Fruit fly (Drosophila melanogaster) whole organism, prepupa: ENCODE data around the gene CG32295.
A peak's percentile ranks its signal among the peaks of the same experiment; 100 is the strongest.

Experiments
- Blimp-1 ChIP-seq: fragments of 200-800 bp; sonication (Bioruptor generic); optimal IDR thresholded peaks from 3 replicates; lab custom pipeline; 2017; ENCODE audit warnings: missing biosample characterization, missing genetic modification characterization, mild to moderate bottlenecking, moderate library complexity, missing genetic modification reagents
- CG10631 ChIP-seq: fragments of 200-800 bp; sonication (Bioruptor generic); optimal IDR thresholded peaks from 2 replicates; lab custom pipeline; 2016; ENCODE audit warnings: missing biosample characterization, missing genetic modification characterization
- CG10669 ChIP-seq: fragments of 200-800 bp; sonication (Bioruptor generic); optimal IDR thresholded peaks from 3 replicates; lab custom pipeline; 2018; ENCODE audit warnings: missing biosample characterization, mild to moderate bottlenecking, missing genetic modification characterization, moderate library complexity
- CG11294 ChIP-seq: fragments of 200-800 bp; sonication (Bioruptor generic); IDR thresholded peaks from 2 replicates; pipeline ENCODE4 v1.3.6; 2022; ENCODE audit warnings: missing biosample characterization, missing genetic modification characterization
- CG11762 ChIP-seq: fragments of 200-800 bp; sonication (Bioruptor generic); optimal IDR thresholded peaks from 3 replicates; lab custom pipeline; 2016; ENCODE audit warnings: missing biosample characterization, missing genetic modification characterization; ENCODE audit not compliant: insufficient read depth
- CG11902 ChIP-seq: fragments of 200-800 bp; sonication (Bioruptor generic); optimal IDR thresholded peaks from 3 replicates; lab custom pipeline; 2016; ENCODE audit warnings: missing biosample characterization, missing genetic modification characterization
- CG15336 ChIP-seq: fragments of 200-800 bp; sonication (Bioruptor generic); IDR thresholded peaks from 2 replicates; pipeline ENCODE4 v1.3.6; 2022; ENCODE audit warnings: missing biosample characterization, missing genetic modification characterization
- CG16779 ChIP-seq: fragments of 200-800 bp; sonication (Bioruptor generic); optimal IDR thresholded peaks from 3 replicates; lab custom pipeline; 2017; ENCODE audit warnings: missing biosample characterization, mild to moderate bottlenecking, missing genetic modification characterization
- CG3032 ChIP-seq: fragments of 200-800 bp; optimal IDR thresholded peaks from 2 replicates; lab custom pipeline; 2019; ENCODE audit warnings: missing biosample characterization, mild to moderate bottlenecking, missing genetic modification characterization, moderate library complexity
- CG31627 ChIP-seq: fragments of 200-800 bp; sonication (Bioruptor generic); optimal IDR thresholded peaks from 3 replicates; lab custom pipeline; 2016; ENCODE audit warnings: missing biosample characterization, missing genetic modification characterization
- CG32006 ChIP-seq: fragments of 200-800 bp; sonication (Bioruptor generic); optimal IDR thresholded peaks from 3 replicates; lab custom pipeline; 2017; ENCODE audit warnings: missing biosample characterization, mild to moderate bottlenecking, missing genetic modification characterization
- CG34406 ChIP-seq: fragments of 200-800 bp; sonication (Bioruptor generic); optimal IDR thresholded peaks from 3 replicates; lab custom pipeline; 2016; ENCODE audit warnings: missing biosample characterization, missing genetic modification characterization
- CG3919 ChIP-seq: fragments of 200-800 bp; sonication (Bioruptor generic); optimal IDR thresholded peaks from 3 replicates; lab custom pipeline; 2016; ENCODE audit warnings: missing biosample characterization, missing genetic modification characterization
- CG6276 ChIP-seq: fragments of 200-800 bp; sonication (Bioruptor generic); optimal IDR thresholded peaks from 2 replicates; lab custom pipeline; 2017; ENCODE audit warnings: missing biosample characterization, mild to moderate bottlenecking, missing genetic modification characterization
- CG6792 ChIP-seq: fragments of 200-800 bp; sonication (Bioruptor generic); optimal IDR thresholded peaks from 3 replicates; lab custom pipeline; 2016; ENCODE audit warnings: missing biosample characterization, missing genetic modification characterization
- CG6808 ChIP-seq: fragments of 200-800 bp; sonication (Bioruptor generic); optimal IDR thresholded peaks from 3 replicates; lab custom pipeline; 2017; ENCODE audit warnings: missing biosample characterization, missing genetic modification characterization, mild to moderate bottlenecking, moderate library complexity, missing genetic modification reagents
- CG7368 ChIP-seq: fragments of 200-800 bp; sonication (Bioruptor generic); optimal IDR thresholded peaks from 3 replicates; lab custom pipeline; 2016; ENCODE audit warnings: missing biosample characterization, missing genetic modification characterization
- CG8632 ChIP-seq: fragments of 200-800 bp; sonication (Bioruptor generic); optimal IDR thresholded peaks from 3 replicates; lab custom pipeline; 2016; ENCODE audit warnings: missing biosample characterization, missing genetic modification characterization
- Eip75B ChIP-seq: fragments of 200-800 bp; sonication (Bioruptor generic); optimal IDR thresholded peaks from 3 replicates; lab custom pipeline; 2016; ENCODE audit warnings: missing biosample characterization, missing genetic modification characterization
- Eip78C ChIP-seq: fragments of 200-800 bp; sonication (Bioruptor generic); peaks from one replicate; lab custom pipeline; 2016; ENCODE audit warnings: missing biosample characterization, missing genetic modification characterization
- Eip93F ChIP-seq: fragments of 200-800 bp; sonication (Bioruptor generic); optimal IDR thresholded peaks from 2 replicates; lab custom pipeline; 2016; ENCODE audit warnings: missing biosample characterization, mild to moderate bottlenecking, missing genetic modification characterization
- Ets21C ChIP-seq: fragments of 200-800 bp; sonication (Bioruptor generic); optimal IDR thresholded peaks from 3 replicates; lab custom pipeline; 2016; ENCODE audit warnings: missing biosample characterization, missing genetic modification characterization
- Ets96B ChIP-seq: fragments of 200-800 bp; optimal IDR thresholded peaks from 2 replicates; lab custom pipeline; 2019; ENCODE audit warnings: missing biosample characterization, mild to moderate bottlenecking, missing genetic modification characterization, moderate library complexity
- Gug ChIP-seq: fragments of 200-800 bp; sonication (Bioruptor generic); IDR thresholded peaks from 2 replicates; pipeline ENCODE4 v1.3.6; 2022; ENCODE audit warnings: missing biosample characterization, missing genetic modification characterization
- Hr39 ChIP-seq: fragments of 200-800 bp; sonication (Bioruptor generic); optimal IDR thresholded peaks from 2 replicates; lab custom pipeline; 2016; ENCODE audit warnings: missing biosample characterization, missing genetic modification characterization
- Hr4 ChIP-seq: fragments of 200-800 bp; sonication (Bioruptor generic); optimal IDR thresholded peaks from 3 replicates; lab custom pipeline; 2016; ENCODE audit warnings: missing biosample characterization, missing genetic modification characterization
- Lpt ChIP-seq: fragments of 200-800 bp; sonication (Bioruptor generic); optimal IDR thresholded peaks from 3 replicates; lab custom pipeline; 2016; ENCODE audit warnings: missing biosample characterization, missing genetic modification characterization
- Met ChIP-seq: fragments of 200-800 bp; sonication (Bioruptor generic); optimal IDR thresholded peaks from 3 replicates; lab custom pipeline; 2016; ENCODE audit warnings: missing biosample characterization, missing genetic modification characterization
- OdsH ChIP-seq: fragments of 200-800 bp; sonication (Bioruptor generic); optimal IDR thresholded peaks from 3 replicates; lab custom pipeline; 2016; ENCODE audit warnings: missing biosample characterization, missing genetic modification characterization
- Smox ChIP-seq: fragments of 200-800 bp; sonication (Bioruptor generic); optimal IDR thresholded peaks from 3 replicates; lab custom pipeline; 2016; ENCODE audit warnings: missing biosample characterization, missing genetic modification characterization
- Sox102F ChIP-seq: fragments of 200-800 bp; sonication (Bioruptor generic); optimal IDR thresholded peaks from 2 replicates; lab custom pipeline; 2016; ENCODE audit warnings: missing biosample characterization, mild to moderate bottlenecking, missing genetic modification characterization
- Sox14 ChIP-seq: fragments of 200-800 bp; sonication (Bioruptor generic); optimal IDR thresholded peaks from 3 replicates; lab custom pipeline; 2016; ENCODE audit warnings: missing biosample characterization, missing genetic modification characterization
- Sox15 ChIP-seq: fragments of 200-800 bp; sonication (Bioruptor generic); optimal IDR thresholded peaks from 3 replicates; lab custom pipeline; 2016; ENCODE audit warnings: missing biosample characterization, missing genetic modification characterization
- achi ChIP-seq: fragments of 200-800 bp; sonication (Bioruptor generic); optimal IDR thresholded peaks from 3 replicates; lab custom pipeline; 2016; ENCODE audit warnings: missing biosample characterization, missing genetic modification characterization
- acj6 ChIP-seq: fragments of 200-800 bp; sonication (Bioruptor generic); optimal IDR thresholded peaks from 3 replicates; lab custom pipeline; 2016; ENCODE audit warnings: missing biosample characterization, missing genetic modification characterization
- cyc ChIP-seq: fragments of 200-800 bp; sonication (Bioruptor generic); optimal IDR thresholded peaks from 3 replicates; lab custom pipeline; 2016; ENCODE audit warnings: missing biosample characterization, missing genetic modification characterization
- eg ChIP-seq: fragments of 200-800 bp; sonication (Bioruptor generic); IDR thresholded peaks from 3 replicates; pipeline ENCODE4 v1.3.6; 2022; ENCODE audit warnings: missing biosample characterization, missing genetic modification characterization
- esn ChIP-seq: fragments of 200-800 bp; sonication (Bioruptor generic); optimal IDR thresholded peaks from 2 replicates; lab custom pipeline; 2016; ENCODE audit warnings: missing biosample characterization, mild to moderate bottlenecking, missing genetic modification characterization, moderate library complexity
- fd59A ChIP-seq: fragments of 200-800 bp; sonication (Bioruptor generic); optimal IDR thresholded peaks from 2 replicates; lab custom pipeline; 2017; ENCODE audit warnings: missing biosample characterization, mild to moderate bottlenecking, missing genetic modification characterization, missing genetic modification reagents
- fd85E ChIP-seq: fragments of 200-800 bp; sonication (Bioruptor generic); optimal IDR thresholded peaks from 3 replicates; lab custom pipeline; 2016; ENCODE audit warnings: missing biosample characterization, missing genetic modification characterization
- lz ChIP-seq: fragments of 200-800 bp; sonication (Bioruptor generic); optimal IDR thresholded peaks from 3 replicates; lab custom pipeline; 2016; ENCODE audit warnings: missing biosample characterization, missing genetic modification characterization
- net ChIP-seq: fragments of 200-800 bp; sonication (Bioruptor generic); optimal IDR thresholded peaks from 3 replicates; lab custom pipeline; 2016; ENCODE audit warnings: missing biosample characterization, missing genetic modification characterization
- salr ChIP-seq, 2 experiments: fragments of 200-800 bp; sonication (Bioruptor generic); optimal IDR thresholded peaks; 3 replicates each; lab custom pipeline; 2016 to 2018; ENCODE audit warnings: missing biosample characterization in 2 of 2, missing genetic modification characterization in 2 of 2, mild to moderate bottlenecking in 1 of 2
- spab ChIP-seq: fragments of 200-800 bp; sonication (Bioruptor generic); optimal IDR thresholded peaks from 2 replicates; lab custom pipeline; 2017; ENCODE audit warnings: missing biosample characterization, mild to moderate bottlenecking, missing genetic modification characterization, missing genetic modification reagents
- ss ChIP-seq, 2 experiments: fragments of 200-800 bp; sonication (Bioruptor generic); optimal IDR thresholded peaks; 2 replicates in 1 of 2; 3 replicates in 1 of 2; lab custom pipeline; 2017 to 2018; ENCODE audit warnings: mild to moderate bottlenecking in 2 of 2, missing biosample characterization in 2 of 2, missing genetic modification characterization in 2 of 2, moderate library complexity in 1 of 2
- topi ChIP-seq: fragments of 200-800 bp; sonication (Bioruptor generic); optimal IDR thresholded peaks from 3 replicates; lab custom pipeline; 2016; ENCODE audit warnings: missing biosample characterization, missing genetic modification characterization
- vri ChIP-seq: fragments of 200-800 bp; sonication (Bioruptor generic); optimal IDR thresholded peaks from 3 replicates; lab custom pipeline; 2016; ENCODE audit warnings: missing biosample characterization, mild to moderate bottlenecking, missing genetic modification characterization

The CG32295 gene

dm6 chr3L:2555670-2556069 lies 28.9 kb upstream of the CG32295 start:
- TF ChIP-seq Eip78C (no peak), CG6276 (GFP tag; lab: Kevin White, UChicago) (no peak), acj6 (GFP tag; lab: Kevin White, UChicago) (no peak), vri (GFP tag; lab: Kevin White, UChicago) (no peak), spab (GFP tag; lab: Kevin White, UChicago) (no peak), Smox (GFP tag; lab: Kevin White, UChicago) (no peak), Met (GFP tag; lab: Kevin White, UChicago) (no peak), Gug (GFP tag; lab: Robert Waterston, UW) (no peak), cyc (no peak), Lpt (no peak), net (GFP tag; lab: Kevin White, UChicago) (no peak), Blimp-1 (GFP tag; lab: Kevin White, UChicago) (no peak), CG6792 (GFP tag; lab: Kevin White, UChicago) (no peak), CG16779 (tag; lab: Kevin White, UChicago) (no peak), Sox102F (GFP tag; lab: Kevin White, UChicago) (no peak), OdsH (GFP tag; lab: Kevin White, UChicago) (no peak)

dm6 chr3L:2554118-2554814 lies 27.5 kb upstream of the CG32295 start, which contains the start of gene Spn:
Gene Spn, minus strand, starts transcription at chr3L:2554292.
- TF ChIP-seq Blimp-1 (GFP tag; lab: Kevin White, UChicago) (no peak), Ets21C (peak; percentile 9), CG34406 (GFP tag; lab: Kevin White, UChicago) (no peak), CG10631 (GFP tag; lab: Kevin White, UChicago) (no peak), topi (GFP tag; lab: Kevin White, UChicago) (peak; percentile 52), CG6276 (GFP tag; lab: Kevin White, UChicago) (no peak), esn (GFP tag; lab: Kevin White, UChicago) (peak; percentile 54), Smox (GFP tag; lab: Kevin White, UChicago) (no peak), CG3032 (tag; lab: Kevin White, UChicago) (peak; percentile 34), fd59A (GFP tag; lab: Kevin White, UChicago) (no peak), CG3919 (GFP tag; lab: Kevin White, UChicago) (no peak), CG32006 (GFP tag; lab: Kevin White, UChicago) (no peak), fd85E (GFP tag; lab: Kevin White, UChicago) (no peak), Lpt (peak; percentile 29), Hr39 (no peak), CG15336 (GFP tag; lab: Robert Waterston, UW) (peak; percentile 57), Ets96B (tag; lab: Kevin White, UChicago) (peak; percentile 15), cyc (peak; percentile 5), Eip93F (GFP tag; lab: Kevin White, UChicago) (peak; percentile 6), CG11762 (no peak), CG11294 (GFP tag; lab: Robert Waterston, UW) (no peak; the same call in 1 of the 2 replicates), Sox15 (GFP tag; lab: Kevin White, UChicago) (no peak), net (GFP tag; lab: Kevin White, UChicago) (no peak), Hr4 (GFP tag; lab: Kevin White, UChicago) (no peak), acj6 (GFP tag; lab: Kevin White, UChicago) (no peak), salr (GFP tag; optimal IDR thresholded peaks at IDR 0.05; lab: Kevin White, UChicago) (no peak), CG11902 (GFP tag; lab: Kevin White, UChicago) (no peak), Eip75B (GFP tag; lab: Kevin White, UChicago) (no peak), OdsH (GFP tag; lab: Kevin White, UChicago) (no peak), CG7368 (GFP tag; lab: Kevin White, UChicago) (no peak), CG6808 (peak; percentile 33), spab (GFP tag; lab: Kevin White, UChicago) (no peak), ss (GFP tag; optimal IDR thresholded peaks at IDR 0.05; lab: Kevin White, UChicago) (peak in 1 of 2 experiments; percentile 61), Sox102F (GFP tag; lab: Kevin White, UChicago) (no peak), lz (GFP tag; lab: Kevin White, UChicago) (peak; percentile 41), CG31627 (GFP tag; lab: Kevin White, UChicago) (peak; percentile 7), Sox14 (peak; percentile 59), CG10669 (no peak), CG16779 (tag; lab: Kevin White, UChicago) (no peak), CG8632 (GFP tag; lab: Kevin White, UChicago) (no peak), eg (GFP tag; lab: Robert Waterston, UW) (no peak; the same call in none of the 3 replicates), achi (GFP tag; lab: Kevin White, UChicago) (no peak), Met (GFP tag; lab: Kevin White, UChicago) (no peak)
